Worm (Caenorhabditis elegans) whole organism, L4 larva: ENCODE results near the gene M03C11.6.

ENCODE experiments used
- D1046.2 ChIP-seq: fragments of 200-800 bp; sonication (Bioruptor generic); IDR thresholded peaks from 2 replicates; pipeline ENCODE4 v1.3.6; 2022; ENCODE audit warnings: missing genetic modification characterization, missing compliant biosample characterization
- F10B5.3 ChIP-seq: sonication (generic microtip); optimal IDR thresholded peaks from 2 replicates; lab custom pipeline; 2016; ENCODE audit warnings: mild to moderate bottlenecking, missing genetic modification characterization, missing compliant biosample characterization
- F49E8.2 ChIP-seq: sonication (generic microtip); optimal IDR thresholded peaks from 2 replicates; lab custom pipeline; 2016; ENCODE audit warnings: missing compliant biosample characterization, mild to moderate bottlenecking, missing genetic modification characterization, borderline replicate concordance
- T20F7.1 ChIP-seq: fragments of 200-800 bp; sonication (Bioruptor generic); optimal IDR thresholded peaks from 2 replicates; lab custom pipeline; 2018; ENCODE audit warnings: mild to moderate bottlenecking, missing genetic modification characterization, missing compliant biosample characterization
- T26A8.4 ChIP-seq: fragments of 200-800 bp; sonication (Bioruptor generic); IDR thresholded peaks from 2 replicates; pipeline ENCODE4 v1.3.6; 2022; ENCODE audit warnings: missing genetic modification characterization, missing compliant biosample characterization
- Y105C5A.15 ChIP-seq: fragments of 200-800 bp; sonication (Bioruptor generic); IDR thresholded peaks from 2 replicates; pipeline ENCODE4 v1.3.6; 2022; ENCODE audit warnings: missing genetic modification characterization, missing compliant biosample characterization
- Y5F2A.4 ChIP-seq: fragments of 200-800 bp; sonication (Bioruptor generic); optimal IDR thresholded peaks from 2 replicates; lab custom pipeline; 2018; ENCODE audit warnings: mild to moderate bottlenecking, missing genetic modification characterization, missing compliant biosample characterization
- Y75B8A.6 ChIP-seq: fragments of 200-800 bp; sonication (Bioruptor generic); IDR thresholded peaks from 2 replicates; pipeline ENCODE4 v1.3.6; 2022; ENCODE audit warnings: missing genetic modification reagents, missing genetic modification characterization, missing compliant biosample characterization
- ZK337.2 ChIP-seq: fragments of 200-800 bp; sonication (Bioruptor generic); IDR thresholded peaks from 2 replicates; pipeline ENCODE4 v1.3.6; 2022; ENCODE audit warnings: missing genetic modification reagents, missing genetic modification characterization, missing compliant biosample characterization
- arid-1 ChIP-seq: fragments of 200-800 bp; sonication (Bioruptor generic); conservative IDR thresholded peaks from 2 replicates; pipeline ENCODE4 v1.3.6; 2022; ENCODE audit warnings: missing genetic modification reagents, missing genetic modification characterization, missing compliant biosample characterization
- ceh-32 ChIP-seq: sonication (generic microtip); optimal IDR thresholded peaks from 2 replicates; lab custom pipeline; 2016; ENCODE audit warnings: mild to moderate bottlenecking, missing genetic modification characterization, missing compliant biosample characterization; ENCODE audit not compliant: poor library complexity
- ceh-44 ChIP-seq: fragments of 200-800 bp; sonication (Bioruptor generic); IDR thresholded peaks from 2 replicates; pipeline ENCODE4 v1.3.6; 2022; ENCODE audit warnings: missing genetic modification reagents, missing genetic modification characterization, missing compliant biosample characterization
- ceh-62 ChIP-seq: sonication (generic microtip); optimal IDR thresholded peaks from 2 replicates; lab custom pipeline; 2017; ENCODE audit warnings: missing biosample characterization, missing genetic modification characterization
- cey-2 ChIP-seq: sonication (generic microtip); optimal IDR thresholded peaks from 3 replicates; lab custom pipeline; 2017; ENCODE audit warnings: missing genetic modification characterization, mild to moderate bottlenecking, missing compliant biosample characterization, antibody characterized with exemption, borderline replicate concordance; ENCODE audit not compliant: insufficient read depth
- ctbp-1 ChIP-seq: fragments of 200-800 bp; sonication (Bioruptor generic); IDR thresholded peaks from 2 replicates; pipeline ENCODE4 v1.3.6; 2022; ENCODE audit warnings: missing genetic modification reagents, missing genetic modification characterization, missing compliant biosample characterization
- daf-16 ChIP-seq, 3 experiments: sonication (generic microtip); optimal IDR thresholded peaks; 2 replicates each; lab custom pipeline; 2016 to 2017; ENCODE audit warnings: missing genetic modification characterization in 3 of 3, missing genetic modification reagents in 3 of 3, mild to moderate bottlenecking in 2 of 3, missing compliant biosample characterization in 2 of 3, missing biosample characterization in 1 of 3, moderate library complexity in 1 of 3
- dmd-9 ChIP-seq: fragments of 200-800 bp; sonication (Bioruptor generic); IDR thresholded peaks from 2 replicates; pipeline ENCODE4 v1.3.6; 2022; ENCODE audit warnings: missing genetic modification reagents, missing genetic modification characterization, missing compliant biosample characterization
- dve-1 ChIP-seq: sonication (generic microtip); optimal IDR thresholded peaks from 2 replicates; lab custom pipeline; 2017; ENCODE audit warnings: antibody characterized with exemption, mild to moderate bottlenecking, missing genetic modification characterization, missing compliant biosample characterization; ENCODE audit not compliant: insufficient read depth
- egl-27 ChIP-seq: sonication (generic microtip); optimal IDR thresholded peaks from 3 replicates; lab custom pipeline; 2017; ENCODE audit warnings: missing biosample characterization, missing genetic modification reagents, missing genetic modification characterization
- gei-8 ChIP-seq: fragments of 200-800 bp; sonication (Bioruptor generic); optimal IDR thresholded peaks from 2 replicates; lab custom pipeline; 2018; ENCODE audit warnings: mild to moderate bottlenecking, missing genetic modification characterization, missing compliant biosample characterization
- hif-1 ChIP-seq, 2 experiments: sonication (generic microtip); optimal IDR thresholded peaks; 2 replicates each; lab custom pipeline; 2016 to 2017; ENCODE audit warnings: missing compliant biosample characterization in 2 of 2, missing genetic modification characterization in 2 of 2, missing genetic modification reagents in 2 of 2, missing genotype in 2 of 2, mild to moderate bottlenecking in 1 of 2
- lim-7 ChIP-seq: fragments of 200-800 bp; sonication (Bioruptor generic); IDR thresholded peaks from 2 replicates; pipeline ENCODE4 v1.3.6; 2022; ENCODE audit warnings: missing genetic modification characterization, missing compliant biosample characterization
- lin-13 ChIP-seq: fragments of 150-350 bp; optimal IDR thresholded peaks from 2 replicates; lab custom pipeline; 2014; ENCODE audit warnings: missing biosample characterization, missing genetic modification reagents, missing genetic modification characterization
- lir-3 ChIP-seq: sonication (generic microtip); optimal IDR thresholded peaks from 2 replicates; lab custom pipeline; 2016; ENCODE audit warnings: mild to moderate bottlenecking, missing genetic modification characterization, missing compliant biosample characterization
- madf-5 ChIP-seq, 2 experiments: fragments of 200-800 bp; sonication (Bioruptor generic); IDR thresholded peaks; 2 replicates each; pipeline ENCODE4 v1.3.6; 2022; ENCODE audit warnings: missing compliant biosample characterization in 2 of 2, missing genetic modification characterization in 2 of 2
- madf-9 ChIP-seq: fragments of 200-800 bp; sonication (Bioruptor generic); conservative IDR thresholded peaks from 2 replicates; pipeline ENCODE4 v1.3.6; 2022; ENCODE audit warnings: missing genetic modification reagents, missing genetic modification characterization, missing compliant biosample characterization
- mxl-2 ChIP-seq: fragments of 200-800 bp; sonication (Bioruptor generic); conservative IDR thresholded peaks from 2 replicates; pipeline ENCODE4 v1.3.6; 2022; ENCODE audit warnings: missing genetic modification reagents, missing genetic modification characterization, missing compliant biosample characterization
- nhr-11 ChIP-seq: fragments of 150-350 bp; optimal IDR thresholded peaks from 2 replicates; lab custom pipeline; 2014; ENCODE audit warnings: missing biosample characterization, missing genetic modification characterization
- nhr-111 ChIP-seq: fragments of 200-800 bp; sonication (Bioruptor generic); optimal IDR thresholded peaks from 2 replicates; lab custom pipeline; 2018; ENCODE audit warnings: mild to moderate bottlenecking, missing genetic modification characterization, missing compliant biosample characterization
- nhr-237 ChIP-seq: sonication (generic microtip); optimal IDR thresholded peaks from 2 replicates; lab custom pipeline; 2017; ENCODE audit warnings: missing biosample characterization, missing genetic modification characterization
- nhr-25 ChIP-seq: sonication (generic microtip); optimal IDR thresholded peaks from 2 replicates; lab custom pipeline; 2017; ENCODE audit warnings: missing genetic modification characterization, mild to moderate bottlenecking, missing compliant biosample characterization, antibody characterized with exemption, moderate library complexity, borderline replicate concordance; ENCODE audit not compliant: insufficient read depth
- nhr-28 ChIP-seq: fragments of 150-350 bp; optimal IDR thresholded peaks from 2 replicates; lab custom pipeline; 2014; ENCODE audit warnings: missing biosample characterization, missing genetic modification characterization
- nhr-41 ChIP-seq: fragments of 200-800 bp; sonication (Bioruptor generic); IDR thresholded peaks from 2 replicates; pipeline ENCODE4 v1.3.6; 2022; ENCODE audit warnings: missing genetic modification reagents, missing genetic modification characterization, missing compliant biosample characterization
- nhr-42 ChIP-seq: fragments of 200-800 bp; sonication (Bioruptor generic); IDR thresholded peaks from 2 replicates; pipeline ENCODE4 v1.3.6; 2022; ENCODE audit warnings: missing genetic modification characterization, missing compliant biosample characterization
- nhr-48 ChIP-seq: sonication (generic microtip); optimal IDR thresholded peaks from 2 replicates; lab custom pipeline; 2016; ENCODE audit warnings: mild to moderate bottlenecking, missing genetic modification characterization, missing compliant biosample characterization
- nhr-6 ChIP-seq: fragments of 150-350 bp; optimal IDR thresholded peaks from 2 replicates; lab custom pipeline; 2014; ENCODE audit warnings: missing biosample characterization, missing genetic modification characterization
- nhr-76 ChIP-seq: fragments of 150-350 bp; optimal IDR thresholded peaks from 2 replicates; lab custom pipeline; 2014; ENCODE audit warnings: missing biosample characterization, missing genetic modification characterization
- php-3 ChIP-seq: fragments of 200-800 bp; sonication (Bioruptor generic); IDR thresholded peaks from 2 replicates; pipeline ENCODE4 v1.3.6; 2022; ENCODE audit warnings: missing genetic modification reagents, missing genetic modification characterization, missing compliant biosample characterization
- rbr-2 ChIP-seq: sonication (generic microtip); optimal IDR thresholded peaks from 2 replicates; lab custom pipeline; 2016; ENCODE audit warnings: missing genotype, missing genetic modification characterization, missing compliant biosample characterization
- tag-97 ChIP-seq: fragments of 200-800 bp; sonication (Bioruptor generic); IDR thresholded peaks from 2 replicates; pipeline ENCODE4 v1.3.6; 2022; ENCODE audit warnings: missing genetic modification characterization, missing compliant biosample characterization
- tra-1 ChIP-seq: fragments of 200-800 bp; sonication (Bioruptor generic); IDR thresholded peaks from 2 replicates; pipeline ENCODE4 v1.3.6; 2022; ENCODE audit warnings: missing genetic modification reagents, missing genetic modification characterization, missing compliant biosample characterization
- unc-130 ChIP-seq: sonication (generic microtip); optimal IDR thresholded peaks from 2 replicates; lab custom pipeline; 2016; ENCODE audit warnings: missing genetic modification reagents, missing genetic modification characterization, missing compliant biosample characterization
- zag-1 ChIP-seq: fragments of 150-350 bp; optimal IDR thresholded peaks from 2 replicates; lab custom pipeline; 2014; ENCODE audit warnings: missing biosample characterization, missing genetic modification characterization
- zfp-3 ChIP-seq: fragments of 200-800 bp; sonication (Bioruptor generic); conservative IDR thresholded peaks from 2 replicates; pipeline ENCODE4 v1.3.6; 2022; ENCODE audit warnings: missing genetic modification reagents, missing genetic modification characterization, missing compliant biosample characterization
- zip-11 ChIP-seq: fragments of 200-800 bp; sonication (Bioruptor generic); IDR thresholded peaks from 2 replicates; pipeline ENCODE4 v1.3.6; 2022; ENCODE audit warnings: missing genetic modification characterization, missing compliant biosample characterization
- ztf-7 ChIP-seq: fragments of 150-350 bp; optimal IDR thresholded peaks from 2 replicates; lab custom pipeline; 2014; ENCODE audit warnings: missing biosample characterization, missing genetic modification characterization

The M03C11.6 gene

DNA sequence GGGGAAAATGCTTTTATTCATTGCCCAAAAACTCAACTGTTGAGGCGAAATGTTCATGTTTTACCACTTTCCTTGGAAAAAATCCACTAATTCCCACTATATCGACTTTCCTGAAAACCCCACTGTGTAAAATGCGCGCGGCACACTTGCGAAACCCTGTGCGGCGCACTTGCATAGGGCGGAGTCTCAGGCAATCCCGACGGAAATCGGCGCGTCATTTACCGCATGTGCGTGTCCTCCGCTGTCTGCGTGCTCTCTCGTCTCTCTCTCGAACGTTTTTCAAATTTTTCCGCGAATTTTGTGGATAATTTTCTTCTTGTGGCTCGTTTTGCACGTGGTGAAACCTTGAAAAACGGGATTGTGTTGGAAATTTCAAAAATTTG, 37.3 kb upstream of the M03C11.6 start, which contains the start of gene atx-2 (continued):
- peak; percentile 88 for TF ChIP-seq nhr-42 (GFP tag; lab: Robert Waterston, UW)
- TF ChIP-seq Y105C5A.15 (GFP tag; lab: Robert Waterston, UW) = 0 out of 2 replicates have a peak, but pooled peaks have one; percentile 80
- peak; percentile 41; the same call in 1 of the 2 replicates for TF ChIP-seq mxl-2 (GFP tag; lab: Robert Waterston, UW)

DNA sequence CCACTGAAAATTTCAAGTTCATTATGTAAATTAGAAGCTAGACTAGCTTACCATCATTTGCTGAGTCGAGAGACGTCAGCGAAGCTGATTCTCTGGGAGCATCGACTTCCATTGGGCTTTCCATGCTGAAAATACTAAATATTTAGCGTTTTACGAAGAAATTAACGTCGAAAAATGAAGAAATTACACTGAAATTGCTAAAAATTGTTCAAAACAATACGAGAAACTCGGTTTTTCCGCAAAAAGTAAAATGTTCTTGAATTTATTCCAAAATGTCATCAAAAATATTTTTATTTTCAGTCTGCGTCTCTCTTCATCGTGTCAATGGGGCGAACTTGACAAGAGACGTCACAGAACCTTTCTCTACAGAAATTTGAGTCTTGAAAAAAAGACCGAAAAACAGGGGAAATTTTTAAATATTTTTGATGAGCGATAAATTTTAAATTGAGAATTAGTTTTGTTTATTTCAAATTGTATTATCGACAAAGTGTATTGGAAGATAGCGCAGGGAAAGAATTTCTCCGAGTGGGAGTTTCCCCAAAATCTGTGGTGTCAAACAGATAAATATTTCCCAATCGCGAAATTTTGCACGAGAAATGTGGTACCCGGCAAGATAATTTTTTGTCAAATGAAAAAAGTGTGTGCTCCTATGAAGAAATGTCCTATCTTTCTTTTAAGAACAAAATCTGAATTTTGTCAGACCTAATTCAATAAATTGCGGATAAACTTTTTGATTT, 36.8 kb upstream of the M03C11.6 start, which contains the start of gene ecps-1:
Gene ecps-1, minus strand, starts transcription at position 125 of the 737 bp plus-strand sequence.
- TF ChIP-seq madf-5 (GFP tag; IDR thresholded peaks at IDR 0.05; lab: Robert Waterston, UW) (no peak; a peak in 1 of 4 replicates), T20F7.1 (no peak), cey-2 (tag; lab: Kevin White, UChicago) (no peak), ZK337.2 (GFP tag; lab: Robert Waterston, UW) (peak; percentile 77), nhr-111 (GFP tag; lab: Kevin White, UChicago) (no peak), zip-11 (GFP tag; lab: Robert Waterston, UW) (no peak), nhr-6 (tag; lab: Kevin White, UChicago) (peak; percentile 79), ceh-62 (tag; lab: Kevin White, UChicago) (no peak), tag-97 (no peak), lin-13 (GFP tag; lab: Kevin White, UChicago) (no peak), unc-130 (GFP tag; lab: Kevin White, UChicago) (peak; percentile 94), rbr-2 (tag; lab: Kevin White, UChicago) (peak; percentile 60), nhr-28 (tag; lab: Kevin White, UChicago) (peak; percentile 71), nhr-48 (tag; lab: Kevin White, UChicago) (no peak), F49E8.2 (peak; percentile 67), T26A8.4 (GFP tag; lab: Robert Waterston, UW) (peak; percentile 60), dve-1 (tag; lab: Kevin White, UChicago) (no peak), Y75B8A.6 (no peak), Y5F2A.4 (no peak), lir-3 (tag; lab: Kevin White, UChicago) (peak; percentile 21), egl-27 (no peak), nhr-41 (GFP tag; lab: Robert Waterston, UW) (no peak), nhr-76 (tag; lab: Kevin White, UChicago) (no peak), zag-1 (no peak), gei-8 (no peak), nhr-237 (tag; lab: Kevin White, UChicago) (no peak), ceh-32 (tag; lab: Kevin White, UChicago) (no peak), madf-9 (GFP tag; lab: Robert Waterston, UW) (peak; percentile 85), ctbp-1 (GFP tag; lab: Robert Waterston, UW) (no peak), daf-16 (GFP tag; optimal IDR thresholded peaks at IDR 0.05; lab: Kevin White, UChicago) (no peak), daf-16 (tag; optimal IDR thresholded peaks at IDR 0.05; lab: Kevin White, UChicago) (peak; percentile 53), tra-1 (peak; percentile 90), dmd-9 (GFP tag; lab: Robert Waterston, UW) (peak; percentile 86), D1046.2 (GFP tag; lab: Robert Waterston, UW) (no peak), F10B5.3 (tag; lab: Kevin White, UChicago) (no peak), nhr-11 (tag; lab: Kevin White, UChicago) (peak; percentile 61), ceh-44 (peak; percentile 80; the same call in 1 of the 2 replicates), lim-7 (GFP tag; lab: Robert Waterston, UW) (no peak), hif-1 (tag; optimal IDR thresholded peaks at IDR 0.05; lab: Kevin White, UChicago) (peak in 1 of 2 experiments; percentile 92), ztf-7 (peak; percentile 43), arid-1 (peak; percentile 86), nhr-42 (GFP tag; lab: Robert Waterston, UW) (peak; percentile 78), php-3 (GFP tag; lab: Robert Waterston, UW) (0 out of 2 replicates have a peak, but pooled peaks have one; percentile 32), nhr-25 (tag; lab: Kevin White, UChicago) (peak; percentile 28), zfp-3 (GFP tag; lab: Robert Waterston, UW) (0 out of 2 replicates have a peak, but pooled peaks have one; percentile 66)
